Worm (Caenorhabditis elegans) whole organism, late embryonic: Measurements from ENCODE around the gene Y75B8A.25.

ENCODE experiments used
- ceh-22 ChIP-seq: sonication (generic microtip); optimal IDR thresholded peaks from 2 replicates; lab custom pipeline; 2017; ENCODE audit warnings: missing biosample characterization, missing genetic modification characterization
- ceh-24 ChIP-seq: sonication (generic microtip); optimal IDR thresholded peaks from 2 replicates; lab custom pipeline; 2016; ENCODE audit warnings: mild to moderate bottlenecking, missing genetic modification characterization, missing compliant biosample characterization
- ceh-34 ChIP-seq: sonication (generic microtip); optimal IDR thresholded peaks from 2 replicates; lab custom pipeline; 2016; ENCODE audit warnings: mild to moderate bottlenecking, missing genetic modification characterization, missing compliant biosample characterization
- hlh-13 ChIP-seq: fragments of 200-800 bp; sonication (Bioruptor generic); optimal IDR thresholded peaks from 2 replicates; lab custom pipeline; 2018; ENCODE audit warnings: mild to moderate bottlenecking, missing genetic modification characterization, missing compliant biosample characterization
- hlh-15 ChIP-seq: sonication (generic microtip); optimal IDR thresholded peaks from 2 replicates; lab custom pipeline; 2016; ENCODE audit warnings: missing genetic modification characterization, missing compliant biosample characterization
- nfya-1 ChIP-seq: sonication (generic microtip); optimal IDR thresholded peaks from 2 replicates; lab custom pipeline; 2017; ENCODE audit warnings: missing genetic modification characterization, mild to moderate bottlenecking, missing compliant biosample characterization, antibody characterized with exemption, moderate library complexity
- nhr-232 ChIP-seq: sonication (generic microtip); optimal IDR thresholded peaks from 2 replicates; lab custom pipeline; 2016; ENCODE audit warnings: missing genetic modification characterization, missing compliant biosample characterization
- pqm-1 ChIP-seq: sonication (generic microtip); optimal IDR thresholded peaks from 2 replicates; lab custom pipeline; 2016; ENCODE audit warnings: missing genetic modification characterization, missing compliant biosample characterization
- unc-86 ChIP-seq: sonication (generic microtip); optimal IDR thresholded peaks from 2 replicates; lab custom pipeline; 2016; ENCODE audit warnings: missing genetic modification characterization, missing compliant biosample characterization

DNA sequence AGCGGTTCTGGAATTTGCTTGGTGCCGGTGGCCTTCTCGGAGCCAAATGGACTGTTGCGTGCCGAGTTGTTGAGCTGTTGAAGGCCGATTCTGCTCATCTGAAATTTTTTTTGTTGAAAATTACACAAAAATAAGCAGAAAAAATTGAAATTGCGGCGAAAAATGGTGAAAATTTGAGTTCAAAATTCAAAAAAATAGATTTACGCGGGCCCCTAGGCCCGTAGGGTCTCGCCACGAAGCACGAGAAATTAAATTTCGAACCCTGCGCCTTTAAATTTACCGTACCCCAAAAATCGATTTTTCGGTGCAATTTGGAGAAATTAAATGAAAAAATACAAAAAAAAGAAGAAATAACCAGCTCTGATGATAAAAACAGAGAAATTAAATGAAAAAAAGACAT is 48.6 kb upstream of the Y75B8A.25 start, which contains the start of gene gmn-1:
- TF ChIP-seq unc-86 (no peak), ceh-24 (tag; lab: Kevin White, UChicago) (no peak), hlh-15 (tag; lab: Kevin White, UChicago) (no peak), ceh-22 (tag; lab: Kevin White, UChicago) (no peak), ceh-34 (tag; lab: Kevin White, UChicago) (no peak), hlh-13 (GFP tag; lab: Kevin White, UChicago) (no peak), pqm-1 (tag; lab: Kevin White, UChicago) (no peak), nfya-1 (tag; lab: Kevin White, UChicago) (no peak), nhr-232 (tag; lab: Kevin White, UChicago) (no peak)
